Fruit fly (Drosophila melanogaster) whole organism, embryonic: Measurements from ENCODE around the gene Tre1.

Experiments used
- BtbVII ChIP-seq: fragments of 200-800 bp; sonication (Bioruptor generic); optimal IDR thresholded peaks from 3 replicates; lab custom pipeline; 2017; ENCODE audit warnings: missing biosample characterization, mild to moderate bottlenecking, missing genetic modification characterization
- CG10267 ChIP-seq: fragments of 200-800 bp; sonication (Bioruptor generic); optimal IDR thresholded peaks from 2 replicates; lab custom pipeline; 2018; ENCODE audit warnings: missing biosample characterization, mild to moderate bottlenecking, missing genetic modification characterization, moderate library complexity
- CG11247 ChIP-seq: fragments of 200-800 bp; sonication (Bioruptor generic); IDR thresholded peaks from 2 replicates; pipeline ENCODE4 v1.3.6; 2022; ENCODE audit warnings: missing biosample characterization, missing genetic modification characterization
- CG13287 ChIP-seq: fragments of 200-800 bp; sonication (Bioruptor generic); IDR thresholded peaks from 2 replicates; pipeline ENCODE4 v1.3.6; 2022; ENCODE audit warnings: missing biosample characterization, missing genetic modification characterization; ENCODE audit not compliant: partially characterized antibody
- CG13424 ChIP-seq: fragments of 200-800 bp; sonication (Bioruptor generic); optimal IDR thresholded peaks from 2 replicates; lab custom pipeline; 2019; ENCODE audit warnings: missing biosample characterization, mild to moderate bottlenecking, missing genetic modification characterization, moderate library complexity
- CG14710 ChIP-seq: fragments of 200-800 bp; sonication (Bioruptor generic); optimal IDR thresholded peaks from 3 replicates; lab custom pipeline; 2019; ENCODE audit warnings: missing biosample characterization, mild to moderate bottlenecking, missing genetic modification characterization, moderate library complexity
- CG1832 ChIP-seq: fragments of 200-800 bp; sonication (Bioruptor generic); optimal IDR thresholded peaks from 2 replicates; lab custom pipeline; 2017; ENCODE audit warnings: missing biosample characterization, mild to moderate bottlenecking, missing genetic modification characterization, inconsistent platforms
- CG2129 ChIP-seq: fragments of 200-800 bp; sonication (Bioruptor generic); IDR thresholded peaks from 2 replicates; pipeline ENCODE4 v1.3.6; 2022; ENCODE audit warnings: missing biosample characterization, missing genetic modification characterization; ENCODE audit not compliant: partially characterized antibody
- CG2199 ChIP-seq: fragments of 200-800 bp; sonication (Bioruptor generic); IDR thresholded peaks from 3 replicates; pipeline ENCODE4 v1.3.6; 2022; ENCODE audit warnings: missing biosample characterization, missing genetic modification characterization
- CG33213 ChIP-seq: fragments of 200-800 bp; sonication (Bioruptor generic); optimal IDR thresholded peaks from 3 replicates; lab custom pipeline; 2016; ENCODE audit warnings: missing biosample characterization, missing genetic modification characterization
- CG34422 ChIP-seq: fragments of 200-800 bp; sonication (Bioruptor generic); IDR thresholded peaks from 3 replicates; pipeline ENCODE4 v1.3.6; 2022; ENCODE audit warnings: missing biosample characterization, missing genetic modification characterization
- CG6175 ChIP-seq: fragments of 200-800 bp; sonication (Bioruptor generic); IDR thresholded peaks from 3 replicates; pipeline ENCODE4 v1.3.6; 2022; ENCODE audit warnings: missing biosample characterization, missing genetic modification characterization
- CG6689 ChIP-seq: fragments of 200-800 bp; sonication (Bioruptor generic); IDR thresholded peaks from 2 replicates; pipeline ENCODE4 v1.3.6; 2022; ENCODE audit warnings: missing biosample characterization, missing genetic modification characterization
- CG7271 ChIP-seq: fragments of 200-800 bp; sonication (Bioruptor generic); optimal IDR thresholded peaks from 2 replicates; lab custom pipeline; 2018; ENCODE audit warnings: missing biosample characterization, mild to moderate bottlenecking, missing genetic modification characterization, moderate library complexity
- CG7786 ChIP-seq: fragments of 200-800 bp; sonication (Bioruptor generic); optimal IDR thresholded peaks from 2 replicates; lab custom pipeline; 2016; ENCODE audit warnings: missing biosample characterization, missing genetic modification characterization
- CG7963 ChIP-seq: fragments of 200-800 bp; sonication (Bioruptor generic); IDR thresholded peaks from 3 replicates; pipeline ENCODE4 v1.3.6; 2022; ENCODE audit warnings: missing biosample characterization, missing genetic modification characterization; ENCODE audit not compliant: partially characterized antibody
- CG7987 ChIP-seq: fragments of 200-800 bp; sonication (Bioruptor generic); optimal IDR thresholded peaks from 2 replicates; lab custom pipeline; 2018; ENCODE audit warnings: missing biosample characterization, mild to moderate bottlenecking, missing genetic modification characterization, moderate library complexity
- CG8765 ChIP-seq: fragments of 200-800 bp; sonication (Bioruptor generic); IDR thresholded peaks from 2 replicates; pipeline ENCODE4 v1.3.6; 2022; ENCODE audit warnings: missing biosample characterization, missing genetic modification characterization
- CG9609 ChIP-seq: fragments of 200-800 bp; sonication (Bioruptor generic); optimal IDR thresholded peaks from 3 replicates; lab custom pipeline; 2016; ENCODE audit warnings: missing biosample characterization, missing genetic modification characterization
- CG9817 ChIP-seq: fragments of 200-800 bp; sonication (Bioruptor generic); optimal IDR thresholded peaks from 2 replicates; lab custom pipeline; 2018; ENCODE audit warnings: missing biosample characterization, mild to moderate bottlenecking, missing genetic modification characterization, moderate library complexity
- D ChIP-seq, 2 experiments: fragments of 200-800 bp in 1 of 2; fragments of >200 bp in 1 of 2; sonication (Bioruptor generic) in 1 of 2; optimal IDR thresholded peaks; 2 replicates in 1 of 2; 3 replicates in 1 of 2; lab custom pipeline; 2017; ENCODE audit warnings: mild to moderate bottlenecking in 1 of 2, missing biosample characterization in 1 of 2, missing genetic modification characterization in 1 of 2, missing genetic modification reagents in 1 of 2
- Ets97D ChIP-seq: fragments of 200-800 bp; sonication (Bioruptor generic); optimal IDR thresholded peaks from 3 replicates; lab custom pipeline; 2016; ENCODE audit warnings: missing biosample characterization, missing genetic modification characterization
- HLH4C ChIP-seq: fragments of 200-800 bp; sonication (Bioruptor generic); IDR thresholded peaks from 3 replicates; pipeline ENCODE4 v1.3.6; 2022; ENCODE audit warnings: missing biosample characterization, missing genetic modification characterization; ENCODE audit not compliant: partially characterized antibody
- Kr ChIP-seq: fragments of 200-800 bp; sonication (Bioruptor generic); optimal IDR thresholded peaks from 2 replicates; lab custom pipeline; 2017; ENCODE audit warnings: missing biosample characterization, mild to moderate bottlenecking, missing genetic modification characterization
- Lpt ChIP-seq: fragments of >200 bp; optimal IDR thresholded peaks from 2 replicates; lab custom pipeline; 2018; ENCODE audit warnings: missing biosample characterization, missing genetic modification characterization
- MESR4 ChIP-seq: fragments of 200-800 bp; sonication (Bioruptor generic); optimal IDR thresholded peaks from 2 replicates; lab custom pipeline; 2018; ENCODE audit warnings: missing biosample characterization, mild to moderate bottlenecking, missing genetic modification characterization, moderate library complexity
- Max ChIP-seq: fragments of 200-800 bp; sonication (Bioruptor generic); optimal IDR thresholded peaks from 2 replicates; lab custom pipeline; 2016; ENCODE audit warnings: missing biosample characterization, mild to moderate bottlenecking, missing genetic modification characterization
- Nf-YC ChIP-seq: fragments of 200-800 bp; optimal IDR thresholded peaks from 3 replicates; lab custom pipeline; 2019; ENCODE audit warnings: missing biosample characterization, mild to moderate bottlenecking, missing genetic modification characterization, moderate library complexity
- Ssrp ChIP-seq: fragments of 200-800 bp; sonication (Bioruptor generic); optimal IDR thresholded peaks from 2 replicates; lab custom pipeline; 2018; ENCODE audit warnings: missing biosample characterization, mild to moderate bottlenecking, missing genetic modification characterization, moderate library complexity
- Xrp1 ChIP-seq: fragments of 200-800 bp; sonication (Bioruptor generic); IDR thresholded peaks from 2 replicates; pipeline ENCODE4 v1.3.6; 2022; ENCODE audit warnings: missing biosample characterization, missing genetic modification characterization
- bab2 ChIP-seq: fragments of 200-800 bp; sonication (Bioruptor generic); optimal IDR thresholded peaks from 2 replicates; lab custom pipeline; 2016; ENCODE audit warnings: missing biosample characterization, missing genetic modification characterization
- cato ChIP-seq: fragments of 200-800 bp; sonication (Bioruptor generic); optimal IDR thresholded peaks from 2 replicates; lab custom pipeline; 2016; ENCODE audit warnings: missing biosample characterization, missing genetic modification characterization, borderline replicate concordance
- cg ChIP-seq: fragments of 200-800 bp; sonication (Bioruptor generic); optimal IDR thresholded peaks from 3 replicates; lab custom pipeline; 2019; ENCODE audit warnings: missing biosample characterization, mild to moderate bottlenecking, missing genetic modification characterization, moderate library complexity
- chm ChIP-seq: fragments of 200-800 bp; sonication (Bioruptor generic); IDR thresholded peaks from 2 replicates; pipeline ENCODE4 v1.3.6; 2022; ENCODE audit warnings: missing biosample characterization, missing genetic modification characterization
- danr ChIP-seq: fragments of 200-800 bp; sonication (Bioruptor generic); IDR thresholded peaks from 2 replicates; pipeline ENCODE4 v1.3.6; 2022; ENCODE audit warnings: missing biosample characterization, missing genetic modification characterization
- gro ChIP-seq: fragments of 200-800 bp; sonication (Bioruptor generic); optimal IDR thresholded peaks from 2 replicates; lab custom pipeline; 2016; ENCODE audit warnings: missing biosample characterization, missing genetic modification characterization
- gsb-n ChIP-seq: fragments of 200-800 bp; sonication (Bioruptor generic); optimal IDR thresholded peaks from 3 replicates; lab custom pipeline; 2018; ENCODE audit warnings: missing biosample characterization, mild to moderate bottlenecking, missing genetic modification characterization
- jigr1 ChIP-seq: fragments of 200-800 bp; sonication (Bioruptor generic); IDR thresholded peaks from 3 replicates; pipeline ENCODE4 v1.3.6; 2022; ENCODE audit warnings: missing biosample characterization, missing genetic modification characterization
- kay ChIP-seq: fragments of 200-800 bp; sonication (Bioruptor generic); optimal IDR thresholded peaks from 2 replicates; lab custom pipeline; 2016; ENCODE audit warnings: missing biosample characterization, missing genetic modification characterization
- onecut ChIP-seq: fragments of 200-800 bp; sonication (Bioruptor generic); IDR thresholded peaks from 2 replicates; pipeline ENCODE4 v1.3.6; 2022; ENCODE audit warnings: missing biosample characterization, missing genetic modification characterization
- p53 ChIP-seq: fragments of 200-800 bp; sonication (Bioruptor generic); optimal IDR thresholded peaks from 2 replicates; lab custom pipeline; 2016; ENCODE audit warnings: missing biosample characterization, missing genetic modification characterization
- repo ChIP-seq: fragments of 200-800 bp; sonication (Bioruptor generic); optimal IDR thresholded peaks from 2 replicates; lab custom pipeline; 2016; ENCODE audit warnings: missing biosample characterization, missing genetic modification characterization
- scrt ChIP-seq: fragments of 200-800 bp; sonication (Bioruptor generic); optimal IDR thresholded peaks from 2 replicates; lab custom pipeline; 2018; ENCODE audit warnings: missing biosample characterization, mild to moderate bottlenecking, missing genetic modification characterization, moderate library complexity
- shn ChIP-seq: fragments of 200-800 bp; sonication (Bioruptor generic); optimal IDR thresholded peaks from 3 replicates; lab custom pipeline; 2016; ENCODE audit warnings: missing biosample characterization, missing genetic modification characterization
- sim ChIP-seq: fragments of 200-800 bp; sonication (Bioruptor generic); IDR thresholded peaks from 2 replicates; pipeline ENCODE4 v1.3.6; 2022; ENCODE audit warnings: missing biosample characterization, missing genetic modification characterization
- slou ChIP-seq: fragments of 200-800 bp; sonication (Bioruptor generic); optimal IDR thresholded peaks from 3 replicates; lab custom pipeline; 2016; ENCODE audit warnings: missing biosample characterization, missing genetic modification characterization
- sna ChIP-seq: fragments of 200-800 bp; sonication (Bioruptor generic); IDR thresholded peaks from 2 replicates; pipeline ENCODE4 v1.3.6; 2022; ENCODE audit warnings: missing biosample characterization, missing genetic modification characterization; ENCODE audit not compliant: partially characterized antibody
- unpg ChIP-seq: fragments of 200-800 bp; sonication (Bioruptor generic); optimal IDR thresholded peaks from 3 replicates; lab custom pipeline; 2018; ENCODE audit warnings: missing biosample characterization, mild to moderate bottlenecking, missing genetic modification characterization, moderate library complexity
- wdn ChIP-seq: fragments of 200-800 bp; sonication (Bioruptor generic); IDR thresholded peaks from 2 replicates; pipeline ENCODE4 v1.3.6; 2022; ENCODE audit warnings: missing biosample characterization, missing genetic modification characterization
- wek ChIP-seq: fragments of 200-800 bp; sonication (Bioruptor generic); optimal IDR thresholded peaks from 3 replicates; lab custom pipeline; 2018; ENCODE audit warnings: missing biosample characterization, mild to moderate bottlenecking, missing genetic modification characterization, moderate library complexity

Tre1 gene

DNA sequence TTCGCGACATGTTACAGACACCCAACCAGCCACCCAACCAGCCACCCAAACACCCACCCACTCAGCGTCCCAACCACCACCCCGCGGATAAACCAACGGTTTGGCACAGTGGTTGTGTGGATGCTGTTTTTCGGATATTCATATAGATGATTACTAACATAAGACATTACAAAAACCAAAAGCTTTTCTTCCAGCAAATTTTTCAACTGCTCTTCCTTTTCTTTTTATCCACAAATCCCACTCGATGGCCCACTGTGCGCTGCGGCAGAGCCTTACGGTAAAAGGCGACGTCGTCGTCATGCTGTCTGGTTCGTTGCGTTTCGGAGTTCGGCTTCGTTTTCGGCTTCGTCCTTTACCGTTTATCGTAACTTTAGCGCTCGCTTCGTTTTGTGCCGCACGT lies 41.2 kb downstream of the Tre1 start (continued):
- TF ChIP-seq MESR4 (GFP tag; lab: Kevin White, UChicago) (no peak), D (optimal IDR thresholded peaks at IDR 0.05; lab: Kevin White, UChicago) (no peak), D (GFP tag; optimal IDR thresholded peaks at IDR 0.05; lab: Kevin White, UChicago) (no peak), cg (GFP tag; lab: Kevin White, UChicago) (no peak), CG7963 (GFP tag; lab: Robert Waterston, UW) (no peak), CG8765 (GFP tag; lab: Robert Waterston, UW) (peak; percentile 60), CG9817 (tag; lab: Kevin White, UChicago) (peak; percentile 43), repo (GFP tag; lab: Kevin White, UChicago) (peak; percentile 50), onecut (GFP tag; lab: Robert Waterston, UW) (peak; percentile 64), Xrp1 (GFP tag; lab: Robert Waterston, UW) (peak; percentile 81), wdn (no peak), Ssrp (tag; lab: Kevin White, UChicago) (peak; percentile 44), CG7271 (tag; lab: Kevin White, UChicago) (no peak), scrt (GFP tag; lab: Kevin White, UChicago) (peak; percentile 76), danr (GFP tag; lab: Robert Waterston, UW) (no peak), CG13424 (tag; lab: Kevin White, UChicago) (peak; percentile 56), p53 (GFP tag; lab: Kevin White, UChicago) (no peak), CG2129 (GFP tag; lab: Robert Waterston, UW) (no peak), CG7786 (GFP tag; lab: Kevin White, UChicago) (peak; percentile 61), Ets97D (GFP tag; lab: Kevin White, UChicago) (no peak), CG11247 (GFP tag; lab: Robert Waterston, UW) (peak; percentile 61), CG33213 (GFP tag; lab: Kevin White, UChicago) (no peak), CG34422 (GFP tag; lab: Robert Waterston, UW) (peak; percentile 60), slou (GFP tag; lab: Kevin White, UChicago) (no peak), chm (GFP tag; lab: Robert Waterston, UW) (peak; percentile 69), gsb-n (no peak), CG9609 (GFP tag; lab: Kevin White, UChicago) (peak; percentile 52), CG6689 (GFP tag; lab: Robert Waterston, UW) (peak; percentile 52), sna (GFP tag; lab: Robert Waterston, UW) (no peak), BtbVII (GFP tag; lab: Kevin White, UChicago) (peak; percentile 62), shn (GFP tag; lab: Kevin White, UChicago) (peak; percentile 13), CG13287 (no peak), jigr1 (GFP tag; lab: Robert Waterston, UW) (no peak), unpg (GFP tag; lab: Kevin White, UChicago) (peak; percentile 68), sim (GFP tag; lab: Robert Waterston, UW) (no peak), Kr (GFP tag; lab: Kevin White, UChicago) (no peak), Lpt (GFP tag; lab: Kevin White, UChicago) (no peak), CG14710 (tag; lab: Kevin White, UChicago) (no peak), gro (GFP tag; lab: Kevin White, UChicago) (peak; percentile 44), Nf-YC (tag; lab: Kevin White, UChicago) (peak; percentile 21), wek (GFP tag; lab: Kevin White, UChicago) (no peak), kay (GFP tag; lab: Kevin White, UChicago) (no peak), HLH4C (GFP tag; lab: Robert Waterston, UW) (no peak), CG6175 (GFP tag; lab: Robert Waterston, UW) (0 out of 3 replicates have a peak, but pooled peaks have one; percentile 14), cato (GFP tag; lab: Kevin White, UChicago) (no peak), Max (peak; percentile 33), CG1832 (GFP tag; lab: Kevin White, UChicago) (no peak), bab2 (peak; percentile 56), CG7987 (GFP tag; lab: Kevin White, UChicago) (no peak), CG2199 (GFP tag; lab: Robert Waterston, UW) (0 out of 3 replicates have a peak, but pooled peaks have one; percentile 24), CG10267 (tag; lab: Kevin White, UChicago) (peak; percentile 8)
